Worm (Caenorhabditis elegans) whole organism, L1 larva: ENCODE results near the gene sql-1.
A peak's percentile ranks its signal among the peaks of the same experiment; 100 is the strongest.

Source experiments
- Y116A8C.19 ChIP-seq: sonication (generic microtip); optimal IDR thresholded peaks from 2 replicates; lab custom pipeline; 2016; ENCODE audit warnings: missing compliant biosample characterization, missing genetic modification characterization, borderline replicate concordance
- aha-1 ChIP-seq: fragments of 150-350 bp; optimal IDR thresholded peaks from 2 replicates; lab custom pipeline; 2014; ENCODE audit warnings: missing biosample characterization, missing genetic modification characterization
- aly-2 ChIP-seq: fragments of 150-350 bp; optimal IDR thresholded peaks from 2 replicates; lab custom pipeline; 2014; ENCODE audit warnings: missing biosample characterization, missing genetic modification characterization
- ama-1 ChIP-seq: fragments of 150-350 bp; optimal IDR thresholded peaks from 2 replicates; lab custom pipeline; 2014
- blmp-1 ChIP-seq: fragments of 150-350 bp; optimal IDR thresholded peaks from 2 replicates; lab custom pipeline; 2014; ENCODE audit warnings: missing biosample characterization, missing genetic modification characterization
- ceh-63 ChIP-seq: fragments of 200-800 bp; sonication (Bioruptor generic); optimal IDR thresholded peaks from 2 replicates; lab custom pipeline; 2018; ENCODE audit warnings: mild to moderate bottlenecking, missing genetic modification characterization, missing compliant biosample characterization
- ceh-82 ChIP-seq, 3 experiments: fragments of 150-350 bp in 1 of 3; sonication (generic microtip) in 2 of 3; optimal IDR thresholded peaks; 2 replicates each; lab custom pipeline; 2014 to 2017; ENCODE audit warnings: missing biosample characterization in 3 of 3, missing genetic modification characterization in 3 of 3
- ceh-88 ChIP-seq: fragments of 200-800 bp; sonication (Bioruptor generic); IDR thresholded peaks from 2 replicates; pipeline ENCODE4 v1.3.6; 2022; ENCODE audit warnings: missing genetic modification characterization, missing compliant biosample characterization
- egl-13 ChIP-seq: sonication (generic microtip); optimal IDR thresholded peaks from 2 replicates; lab custom pipeline; 2016; ENCODE audit warnings: missing genotype, missing genetic modification reagents, missing genetic modification characterization, missing compliant biosample characterization
- egl-27 ChIP-seq, 2 experiments: fragments of 150-350 bp in 1 of 2; sonication (generic microtip); optimal IDR thresholded peaks; 3 replicates each; lab custom pipeline; 2017 to 2018; ENCODE audit warnings: missing biosample characterization in 2 of 2, missing genetic modification characterization in 2 of 2, missing genetic modification reagents in 2 of 2
- elt-2 ChIP-seq: sonication (generic microtip); optimal IDR thresholded peaks from 2 replicates; lab custom pipeline; 2016; ENCODE audit warnings: missing genetic modification characterization, mild to moderate bottlenecking, inconsistent platforms, missing compliant biosample characterization, missing genetic modification reagents
- ets-5 ChIP-seq: fragments of 200-800 bp; sonication (Bioruptor generic); IDR thresholded peaks from 2 replicates; pipeline ENCODE4 v1.3.6; 2022; ENCODE audit warnings: missing genetic modification characterization, missing compliant biosample characterization
- fkh-10 ChIP-seq: sonication (generic microtip); optimal IDR thresholded peaks from 2 replicates; lab custom pipeline; 2017; ENCODE audit warnings: missing biosample characterization, missing genetic modification reagents, missing genetic modification characterization
- fkh-4 ChIP-seq: sonication (generic microtip); optimal IDR thresholded peaks from 2 replicates; lab custom pipeline; 2016; ENCODE audit warnings: missing compliant biosample characterization, missing genetic modification characterization, borderline replicate concordance
- fkh-8 ChIP-seq: sonication (generic microtip); optimal IDR thresholded peaks from 2 replicates; lab custom pipeline; 2016; ENCODE audit warnings: mild to moderate bottlenecking, missing genetic modification characterization, missing compliant biosample characterization
- fos-1 ChIP-seq: fragments of 150-350 bp; optimal IDR thresholded peaks from 2 replicates; lab custom pipeline; 2014; ENCODE audit warnings: missing biosample characterization, missing genetic modification characterization
- grh-1 ChIP-seq: fragments of 200-800 bp; sonication (Bioruptor generic); IDR thresholded peaks from 2 replicates; pipeline ENCODE4 v1.3.6; 2022; ENCODE audit warnings: missing genetic modification reagents, missing genetic modification characterization, missing compliant biosample characterization
- hlh-17 ChIP-seq: fragments of 200-800 bp; sonication (Bioruptor generic); optimal IDR thresholded peaks from 2 replicates; lab custom pipeline; 2018; ENCODE audit warnings: missing genetic modification characterization, mild to moderate bottlenecking, missing compliant biosample characterization, moderate library complexity, borderline replicate concordance
- hpl-2 ChIP-seq: fragments of 150-350 bp; optimal IDR thresholded peaks from 2 replicates; lab custom pipeline; 2014; ENCODE audit warnings: missing biosample characterization, missing genetic modification reagents, missing genetic modification characterization
- lir-3 ChIP-seq: sonication (generic microtip); optimal IDR thresholded peaks from 2 replicates; lab custom pipeline; 2016; ENCODE audit warnings: mild to moderate bottlenecking, missing genetic modification characterization, moderate library complexity, missing compliant biosample characterization; ENCODE audit not compliant: poor library complexity
- nhr-11 ChIP-seq: fragments of 150-350 bp; optimal IDR thresholded peaks from 2 replicates; lab custom pipeline; 2014; ENCODE audit warnings: missing biosample characterization, missing genetic modification characterization
- nhr-20 ChIP-seq: sonication (generic microtip); optimal IDR thresholded peaks from 2 replicates; lab custom pipeline; 2016; ENCODE audit warnings: mild to moderate bottlenecking, missing genetic modification characterization, missing compliant biosample characterization
- nhr-76 ChIP-seq: sonication (generic microtip); optimal IDR thresholded peaks from 2 replicates; lab custom pipeline; 2017; ENCODE audit warnings: missing biosample characterization, missing genetic modification characterization
- nhr-90 ChIP-seq: sonication (generic microtip); optimal IDR thresholded peaks from 2 replicates; lab custom pipeline; 2016; ENCODE audit warnings: mild to moderate bottlenecking, missing genetic modification characterization, missing compliant biosample characterization; ENCODE audit not compliant: poor library complexity
- pag-3 ChIP-seq: sonication (generic microtip); optimal IDR thresholded peaks from 2 replicates; lab custom pipeline; 2017; ENCODE audit warnings: missing genetic modification characterization, mild to moderate bottlenecking, missing compliant biosample characterization, antibody characterized with exemption, borderline replicate concordance; ENCODE audit not compliant: insufficient read depth
- rnt-1 ChIP-seq: sonication (generic microtip); optimal IDR thresholded peaks from 2 replicates; lab custom pipeline; 2016; ENCODE audit warnings: mild to moderate bottlenecking, missing genetic modification characterization, moderate library complexity, missing compliant biosample characterization
- sptf-1 ChIP-seq: fragments of 150-350 bp; optimal IDR thresholded peaks from 2 replicates; lab custom pipeline; 2014; ENCODE audit warnings: missing biosample characterization, missing genetic modification characterization
- tlp-1 ChIP-seq: fragments of 150-350 bp; optimal IDR thresholded peaks from 2 replicates; lab custom pipeline; 2014; ENCODE audit warnings: missing biosample characterization, missing genetic modification characterization
- unc-30 ChIP-seq: sonication (generic microtip); optimal IDR thresholded peaks from 2 replicates; lab custom pipeline; 2017; ENCODE audit warnings: missing biosample characterization, missing genetic modification characterization
- unc-62 ChIP-seq: fragments of 150-350 bp; optimal IDR thresholded peaks from 2 replicates; lab custom pipeline; 2014; ENCODE audit warnings: missing biosample characterization, missing genetic modification reagents, missing genetic modification characterization
- unc-86 ChIP-seq: sonication (generic microtip); optimal IDR thresholded peaks from 2 replicates; lab custom pipeline; 2016; ENCODE audit warnings: missing genetic modification characterization, missing compliant biosample characterization
- unc-98 ChIP-seq: fragments of 200-800 bp; sonication (Bioruptor generic); IDR thresholded peaks from 2 replicates; pipeline ENCODE4 v1.3.6; 2022; ENCODE audit warnings: missing genetic modification characterization, missing compliant biosample characterization
- vab-15 ChIP-seq: sonication (generic microtip); optimal IDR thresholded peaks from 2 replicates; lab custom pipeline; 2017; ENCODE audit warnings: missing genotype, mild to moderate bottlenecking, missing genetic modification characterization, missing compliant biosample characterization
- zag-1 ChIP-seq: fragments of 150-350 bp; optimal IDR thresholded peaks from 2 replicates; lab custom pipeline; 2014; ENCODE audit warnings: missing biosample characterization, missing genetic modification characterization
- ztf-11 ChIP-seq, 2 experiments: sonication (generic microtip); optimal IDR thresholded peaks; 2 replicates each; lab custom pipeline; 2016 to 2017; ENCODE audit warnings: missing genetic modification characterization in 2 of 2, missing biosample characterization in 1 of 2, missing compliant biosample characterization in 1 of 2

Gene sql-1

ce11 chrIII:12537239-12537845, 38.0 kb downstream of the sql-1 start:
- TF ChIP-seq ceh-88 (GFP tag; lab: Robert Waterston, UW) (no peak), aly-2 (tag; lab: Kevin White, UChicago) (peak; percentile 14), unc-62 (GFP tag; lab: Kevin White, UChicago) (no peak)

ce11 chrIII:12540411-12540810, 41.1 kb downstream of the sql-1 start:
- TF ChIP-seq unc-98 (GFP tag; lab: Robert Waterston, UW) (no peak), pag-3 (tag; lab: Kevin White, UChicago) (no peak), egl-27 (tag; optimal IDR thresholded peaks at IDR 0.05; lab: Kevin White, UChicago) (no peak), nhr-90 (tag; lab: Kevin White, UChicago) (no peak), nhr-20 (tag; lab: Kevin White, UChicago) (no peak), unc-86 (tag; lab: Kevin White, UChicago) (no peak), blmp-1 (tag; lab: Kevin White, UChicago) (no peak), zag-1 (tag; lab: Kevin White, UChicago) (no peak), egl-13 (no peak), vab-15 (tag; lab: Kevin White, UChicago) (no peak), aha-1 (tag; lab: Kevin White, UChicago) (no peak), fkh-4 (no peak), lir-3 (tag; lab: Kevin White, UChicago) (no peak), ets-5 (GFP tag; lab: Robert Waterston, UW) (no peak), sptf-1 (tag; lab: Kevin White, UChicago) (no peak), fkh-10 (GFP tag; lab: Kevin White, UChicago) (no peak), ama-1 (lab: Kevin White, UChicago) (no peak), grh-1 (GFP tag; lab: Robert Waterston, UW) (no peak), ceh-63 (GFP tag; lab: Kevin White, UChicago) (no peak), nhr-11 (no peak)

DNA sequence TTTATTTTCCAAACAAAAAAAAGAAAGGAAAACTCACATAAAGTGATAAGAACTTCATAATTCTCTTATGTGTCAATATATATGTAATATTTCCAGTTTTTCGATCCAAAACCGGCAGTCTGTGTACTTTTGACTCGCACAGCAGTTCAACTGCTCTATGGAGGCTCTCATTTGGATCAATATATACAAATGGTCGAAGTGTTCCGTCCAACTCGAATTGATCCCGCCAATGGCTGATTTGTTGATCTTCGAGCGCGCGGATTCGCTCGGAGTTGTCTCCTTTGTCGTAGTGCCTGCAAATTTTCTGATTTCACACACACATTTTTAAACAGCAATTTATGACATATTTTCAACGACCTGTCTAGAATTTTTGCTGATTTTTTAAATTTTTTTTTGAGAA, 43.3 kb downstream of the sql-1 start:
- TF ChIP-seq fos-1 (tag; lab: Kevin White, UChicago): no peak
- TF ChIP-seq hlh-17 (GFP tag; lab: Kevin White, UChicago): no peak
- no peak for TF ChIP-seq nhr-20 (tag; lab: Kevin White, UChicago)
- TF ChIP-seq nhr-76: no peak
- no peak for TF ChIP-seq Y116A8C.19 (tag; lab: Kevin White, UChicago)
- no peak for TF ChIP-seq unc-30 (tag; lab: Kevin White, UChicago)
- no peak for TF ChIP-seq blmp-1 (tag; lab: Kevin White, UChicago)
- no peak for TF ChIP-seq unc-62 (GFP tag; lab: Kevin White, UChicago)
- TF ChIP-seq ama-1 (lab: Kevin White, UChicago): no peak
- TF ChIP-seq aly-2 (tag; lab: Kevin White, UChicago): no peak
- TF ChIP-seq fkh-8 (tag; lab: Kevin White, UChicago): no peak
- TF ChIP-seq elt-2: no peak
- no peak for TF ChIP-seq tlp-1 (tag; lab: Kevin White, UChicago)
- TF ChIP-seq ztf-11 (tag; optimal IDR thresholded peaks at IDR 0.05; lab: Kevin White, UChicago): no peak
- TF ChIP-seq ceh-82 (tag; optimal IDR thresholded peaks at IDR 0.05; lab: Kevin White, UChicago): no peak
- no peak for TF ChIP-seq unc-98 (GFP tag; lab: Robert Waterston, UW)
- TF ChIP-seq rnt-1 (tag; lab: Kevin White, UChicago): no peak

DNA sequence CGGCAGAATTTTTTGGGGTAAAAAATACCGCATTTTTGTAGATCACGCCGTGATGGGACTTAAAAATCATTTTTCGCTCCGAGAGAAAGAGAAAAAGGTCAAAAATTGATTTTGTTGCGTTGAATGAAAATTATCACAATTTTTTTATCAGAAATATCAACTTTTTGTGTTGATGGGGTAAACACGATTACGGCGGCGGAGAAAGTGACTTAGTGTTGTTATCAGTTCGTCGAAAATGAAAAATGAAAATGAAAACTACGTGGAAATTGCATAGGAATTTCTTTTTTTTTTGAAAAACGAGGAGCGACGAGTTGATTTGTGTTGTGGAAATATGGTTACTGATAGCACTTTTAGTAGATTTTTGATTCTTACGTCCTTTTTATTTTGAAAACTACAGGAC, 49.1 kb downstream of the sql-1 start:
- TF ChIP-seq hpl-2 (GFP tag; lab: Kevin White, UChicago): no peak
- peak; percentile 89 for TF ChIP-seq blmp-1 (tag; lab: Kevin White, UChicago)
- TF ChIP-seq elt-2: peak; percentile 56
